Worm (Caenorhabditis elegans) whole organism, early embryonic: ENCODE results near the gene C30F2.2.

ENCODE experiments used
- ets-7 ChIP-seq: sonication (generic microtip); optimal IDR thresholded peaks from 2 replicates; lab custom pipeline; 2016; ENCODE audit warnings: missing genotype, missing genetic modification characterization, missing compliant biosample characterization
- hmbx-1 ChIP-seq: sonication (generic microtip); optimal IDR thresholded peaks from 2 replicates; lab custom pipeline; 2016; ENCODE audit warnings: mild to moderate bottlenecking, missing genetic modification characterization, missing compliant biosample characterization
- hnd-1 ChIP-seq: sonication (generic microtip); optimal IDR thresholded peaks from 2 replicates; lab custom pipeline; 2016; ENCODE audit warnings: missing genetic modification characterization, missing compliant biosample characterization

C30F2.2 gene

DNA sequence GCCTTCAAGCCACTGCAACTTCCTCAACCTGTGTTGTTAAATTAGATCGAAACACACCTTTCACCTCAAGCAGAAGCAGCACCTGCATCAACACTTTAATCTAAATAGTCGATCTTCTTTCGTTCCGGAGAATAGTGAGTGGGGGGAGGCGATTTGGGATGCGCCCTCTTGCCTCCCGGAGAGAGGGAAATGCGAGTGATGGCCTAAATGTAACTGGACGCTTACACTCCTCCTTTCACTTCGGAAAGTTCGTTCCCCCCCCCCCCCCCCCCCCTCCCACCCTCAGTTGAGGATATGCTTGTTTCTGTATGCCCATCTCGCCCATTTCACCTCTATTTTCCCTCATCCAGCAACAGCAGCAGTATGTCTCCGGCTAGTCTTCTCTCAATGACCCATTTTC lies 56.0 kb downstream of the C30F2.2 start:
- TF ChIP-seq ets-7 (tag; lab: Kevin White, UChicago) (no peak), hnd-1 (tag; lab: Kevin White, UChicago) (no peak), hmbx-1 (tag; lab: Kevin White, UChicago) (no peak)
